Worm (Caenorhabditis elegans) whole organism, L2 larva: ENCODE data around the gene dcaf-1.

Source experiments
- Y55F3AM.14 ChIP-seq: fragments of 200-800 bp; sonication (Bioruptor generic); optimal IDR thresholded peaks from 2 replicates; lab custom pipeline; 2018; ENCODE audit warnings: mild to moderate bottlenecking, missing genetic modification characterization, missing compliant biosample characterization
- lsy-2 ChIP-seq, 2 experiments: fragments of 150-350 bp in 1 of 2; sonication (generic microtip) in 1 of 2; optimal IDR thresholded peaks; 2 replicates each; lab custom pipeline; 2014 to 2017; ENCODE audit warnings: missing biosample characterization in 2 of 2, missing genetic modification characterization in 2 of 2
- nhr-11 ChIP-seq: fragments of 150-350 bp; optimal IDR thresholded peaks from 2 replicates; lab custom pipeline; 2014; ENCODE audit warnings: missing biosample characterization, missing genetic modification characterization

DNA sequence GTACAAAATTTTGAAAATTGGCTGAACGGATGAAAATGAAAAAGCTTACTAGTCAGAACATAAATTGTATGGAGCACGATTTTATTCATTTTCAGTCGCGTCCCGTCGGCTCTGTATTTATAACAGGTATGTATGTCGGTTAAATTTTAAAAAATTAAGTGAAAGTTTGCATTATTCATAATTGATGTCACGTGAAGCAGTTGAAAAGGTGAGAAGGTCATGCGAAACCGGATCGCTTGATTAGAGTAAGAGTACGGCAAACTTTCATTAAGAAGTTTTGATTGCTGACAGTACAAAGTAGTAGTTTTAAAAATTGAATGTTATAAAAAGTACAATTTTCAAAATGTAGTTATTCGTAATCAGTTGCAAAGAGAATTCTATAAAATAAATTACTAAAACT, 33.3 kb downstream of the dcaf-1 start:
- no peak for TF ChIP-seq Y55F3AM.14 (GFP tag; lab: Kevin White, UChicago)
- no peak for TF ChIP-seq nhr-11 (tag; lab: Kevin White, UChicago)
- no peak for TF ChIP-seq lsy-2 (tag; optimal IDR thresholded peaks at IDR 0.05; lab: Kevin White, UChicago)
